Fruit fly (Drosophila melanogaster) whole organism, pupa: ENCODE data around the gene gl.

Source experiments
- CG10348 ChIP-seq: fragments of 200-800 bp; sonication (Bioruptor generic); IDR thresholded peaks from 2 replicates; pipeline ENCODE4 v1.3.6; 2022; ENCODE audit warnings: missing biosample characterization, missing genetic modification characterization
- CG12605 ChIP-seq: fragments of 200-800 bp; sonication (Bioruptor generic); IDR thresholded peaks from 2 replicates; pipeline ENCODE4 v1.3.6; 2022; ENCODE audit warnings: missing biosample characterization, missing genetic modification characterization
- CG13204 ChIP-seq: fragments of 200-800 bp; sonication (Bioruptor generic); optimal IDR thresholded peaks from 2 replicates; lab custom pipeline; 2018; ENCODE audit warnings: missing biosample characterization, mild to moderate bottlenecking, missing genetic modification characterization, moderate library complexity
- CG14655 ChIP-seq: fragments of 200-800 bp; sonication (Bioruptor generic); optimal IDR thresholded peaks from 3 replicates; lab custom pipeline; 2017; ENCODE audit warnings: mild to moderate bottlenecking, missing biosample characterization, missing genetic modification reagents, missing genetic modification characterization
- CG15710 ChIP-seq: fragments of 200-800 bp; sonication (Bioruptor generic); optimal IDR thresholded peaks from 2 replicates; lab custom pipeline; 2018; ENCODE audit warnings: missing biosample characterization, mild to moderate bottlenecking, missing genetic modification characterization, moderate library complexity
- CG17806 ChIP-seq: fragments of 200-800 bp; sonication (Bioruptor generic); optimal IDR thresholded peaks from 2 replicates; lab custom pipeline; 2018; ENCODE audit warnings: missing biosample characterization, mild to moderate bottlenecking, missing genetic modification characterization, moderate library complexity
- CG32121 ChIP-seq: fragments of 200-800 bp; sonication (Bioruptor generic); IDR thresholded peaks from 2 replicates; pipeline ENCODE4 v1.3.6; 2022; ENCODE audit warnings: missing biosample characterization, missing genetic modification characterization
- CG34367 ChIP-seq: fragments of 200-800 bp; sonication (Bioruptor generic); optimal IDR thresholded peaks from 2 replicates; lab custom pipeline; 2018; ENCODE audit warnings: missing biosample characterization, mild to moderate bottlenecking, missing genetic modification characterization
- CG4496 ChIP-seq: fragments of 200-800 bp; sonication (Bioruptor generic); IDR thresholded peaks from 3 replicates; pipeline ENCODE4 v1.3.6; 2022; ENCODE audit warnings: missing biosample characterization, missing genetic modification characterization
- CG8159 ChIP-seq: fragments of 200-800 bp; sonication (Bioruptor generic); optimal IDR thresholded peaks from 3 replicates; lab custom pipeline; 2018; ENCODE audit warnings: missing biosample characterization, mild to moderate bottlenecking, missing genetic modification characterization, moderate library complexity
- CG8301 ChIP-seq: fragments of 200-800 bp; sonication (Bioruptor generic); optimal IDR thresholded peaks from 2 replicates; lab custom pipeline; 2018; ENCODE audit warnings: missing biosample characterization, mild to moderate bottlenecking, missing genetic modification characterization
- CG9948 ChIP-seq: fragments of 200-800 bp; sonication (Bioruptor generic); optimal IDR thresholded peaks from 2 replicates; lab custom pipeline; 2018; ENCODE audit warnings: missing biosample characterization, mild to moderate bottlenecking, missing genetic modification characterization, moderate library complexity
- D1 ChIP-seq: fragments of 200-800 bp; sonication (Bioruptor generic); optimal IDR thresholded peaks from 2 replicates; lab custom pipeline; 2018; ENCODE audit warnings: missing biosample characterization, mild to moderate bottlenecking, missing genetic modification characterization, moderate library complexity
- EcR ChIP-seq: fragments of 200-800 bp; sonication (Bioruptor generic); optimal IDR thresholded peaks from 3 replicates; lab custom pipeline; 2019; ENCODE audit warnings: missing biosample characterization, missing genetic modification characterization, mild to moderate bottlenecking, moderate library complexity, missing genetic modification reagents
- Ets98B ChIP-seq: fragments of 200-800 bp; sonication (Bioruptor generic); IDR thresholded peaks from 2 replicates; pipeline ENCODE4 v1.3.6; 2022; ENCODE audit warnings: missing biosample characterization, missing genetic modification characterization
- Pif1A ChIP-seq: fragments of 200-800 bp; sonication (Bioruptor generic); optimal IDR thresholded peaks from 3 replicates; lab custom pipeline; 2016; ENCODE audit warnings: missing biosample characterization, missing genetic modification characterization
- Pif1B ChIP-seq: fragments of 200-800 bp; sonication (Bioruptor generic); optimal IDR thresholded peaks from 3 replicates; lab custom pipeline; 2016; ENCODE audit warnings: missing biosample characterization, missing genetic modification characterization
- Snoo ChIP-seq: fragments of 200-800 bp; sonication (Bioruptor generic); optimal IDR thresholded peaks from 3 replicates; lab custom pipeline; 2017; ENCODE audit warnings: missing biosample characterization, mild to moderate bottlenecking, missing genetic modification characterization, inconsistent platforms
- fd96Ca ChIP-seq: fragments of 200-800 bp; sonication (Bioruptor generic); IDR thresholded peaks from 3 replicates; pipeline ENCODE4 v1.3.6; 2022; ENCODE audit warnings: missing biosample characterization, missing genetic modification characterization
- gl ChIP-seq: fragments of 200-800 bp; sonication (Bioruptor generic); optimal IDR thresholded peaks from 2 replicates; lab custom pipeline; 2018; ENCODE audit warnings: missing biosample characterization, mild to moderate bottlenecking, missing genetic modification characterization
- rn ChIP-seq: fragments of 200-800 bp; sonication (Bioruptor generic); IDR thresholded peaks from 2 replicates; pipeline ENCODE4 v1.3.6; 2022; ENCODE audit warnings: missing biosample characterization, missing genetic modification characterization

Gene gl

dm6 chr3R:18372688-18373304 lies at the start of gene gl:
Gene gl (minus strand): TSS chr3R:18372738.
- no peak for TF ChIP-seq CG13204 (GFP tag; lab: Kevin White, UChicago)
- TF ChIP-seq gl (tag; lab: Kevin White, UChicago): peak; percentile 2
- no peak for TF ChIP-seq fd96Ca (GFP tag; lab: Robert Waterston, UW)
- no peak for TF ChIP-seq Pif1B
- TF ChIP-seq, all 21 proteins: peak for 1

- TF ChIP-seq CG14655 (GFP tag; lab: Kevin White, UChicago): no peak
- peak; percentile 51 for TF ChIP-seq Ets98B (GFP tag; lab: Robert Waterston, UW)
- TF ChIP-seq CG10348 (GFP tag; lab: Robert Waterston, UW): no peak
- peak; percentile 44; the same call in 1 of the 2 replicates for TF ChIP-seq CG32121
- peak; percentile 10 for TF ChIP-seq CG8301 (tag; lab: Kevin White, UChicago)
- TF ChIP-seq CG4496: peak; percentile 46; the same call in 1 of the 3 replicates
Measured at dm6 chr3R:18412279-18413214, 40.0 kb upstream of the gl start, which contains the start of gene CG31122. Gene CG31122 (minus strand): TSS chr3R:18412874.

dm6 chr3R:18411205-18411749 lies 38.7 kb upstream of the gl start, which contains the start of gene CG10864:
Gene CG10864 (minus strand): TSS chr3R:18411631.
- TF ChIP-seq CG10348 (GFP tag; lab: Robert Waterston, UW) (no peak), CG8301 (tag; lab: Kevin White, UChicago) (no peak), CG8159 (tag; lab: Kevin White, UChicago) (no peak), CG15710 (tag; lab: Kevin White, UChicago) (no peak), CG32121 (no peak), Snoo (tag; lab: Kevin White, UChicago) (no peak), CG4496 (no peak), EcR (GFP tag; lab: Kevin White, UChicago) (no peak), CG12605 (no peak), CG14655 (GFP tag; lab: Kevin White, UChicago) (no peak), CG34367 (tag; lab: Kevin White, UChicago) (no peak), CG9948 (no peak), rn (no peak), CG17806 (tag; lab: Kevin White, UChicago) (no peak)

dm6 chr3R:18404713-18405112 lies 32.2 kb upstream of the gl start, which contains the start of gene CG7685:
Gene CG7685 (plus strand): TSS chr3R:18404940.
- TF ChIP-seq CG13204 (GFP tag; lab: Kevin White, UChicago) (no peak), Pif1B (peak; percentile 63), CG14655 (GFP tag; lab: Kevin White, UChicago) (no peak), Snoo (tag; lab: Kevin White, UChicago) (peak; percentile 63), Ets98B (GFP tag; lab: Robert Waterston, UW) (peak; percentile 58; the same call in 1 of the 2 replicates), CG15710 (tag; lab: Kevin White, UChicago) (peak; percentile 62), CG10348 (GFP tag; lab: Robert Waterston, UW) (no peak), CG9948 (peak; percentile 7), gl (tag; lab: Kevin White, UChicago) (peak; percentile 2), CG8159 (tag; lab: Kevin White, UChicago) (peak; percentile 52), CG34367 (tag; lab: Kevin White, UChicago) (peak; percentile 17), CG4496 (peak; percentile 68), rn (no peak), D1 (tag; lab: Kevin White, UChicago) (no peak), CG32121 (peak; percentile 66; the same call in 1 of the 2 replicates), Pif1A (GFP tag; lab: Kevin White, UChicago) (no peak), fd96Ca (GFP tag; lab: Robert Waterston, UW) (peak; percentile 40; the same call in 1 of the 3 replicates), CG8301 (tag; lab: Kevin White, UChicago) (peak; percentile 28), EcR (GFP tag; lab: Kevin White, UChicago) (no peak), CG17806 (tag; lab: Kevin White, UChicago) (peak; percentile 54), CG12605 (no peak)

dm6 chr3R:18402549-18403429 lies 30.3 kb upstream of the gl start, which contains the start of the genes Wdr37 and koko:
Gene Wdr37 (minus strand): TSS chr3R:18402716.
Gene koko (plus strand): TSS chr3R:18403026.
- TF ChIP-seq CG15710 (tag; lab: Kevin White, UChicago) (peak; percentile 98), EcR (GFP tag; lab: Kevin White, UChicago) (peak; percentile 18), Snoo (tag; lab: Kevin White, UChicago) (peak; percentile 94), CG4496 (peak; percentile 94), Ets98B (GFP tag; lab: Robert Waterston, UW) (peak; percentile 94), CG10348 (GFP tag; lab: Robert Waterston, UW) (peak; percentile 85), CG32121 (peak; percentile 98), gl (tag; lab: Kevin White, UChicago) (peak; percentile 62), CG9948 (peak; percentile 96), CG12605 (peak; percentile 98), rn (peak; percentile 95), CG13204 (GFP tag; lab: Kevin White, UChicago) (no peak), D1 (tag; lab: Kevin White, UChicago) (no peak), CG8301 (tag; lab: Kevin White, UChicago) (peak; percentile 92), Pif1A (GFP tag; lab: Kevin White, UChicago) (peak; percentile 84), CG34367 (tag; lab: Kevin White, UChicago) (peak; percentile 92), CG17806 (tag; lab: Kevin White, UChicago) (peak; percentile 97), Pif1B (peak; percentile 91), CG14655 (GFP tag; lab: Kevin White, UChicago) (peak; percentile 94), CG8159 (tag; lab: Kevin White, UChicago) (peak; percentile 98), fd96Ca (GFP tag; lab: Robert Waterston, UW) (peak; percentile 92)
